Worm (Caenorhabditis elegans): ENCODE data around the gene trpl-5.

- no peak for TF ChIP-seq fkh-10 (GFP tag; optimal IDR thresholded peaks at IDR 0.05)
- TF ChIP-seq blmp-1 (tag; optimal IDR thresholded peaks at IDR 0.05), result no peak
- TF ChIP-seq lsy-2 (tag; optimal IDR thresholded peaks at IDR 0.05), result no peak
Observed at ce11 chrII:2135604-2136003, 45.2 kb upstream of the trpl-5 start, which contains the start of gene hpo-7.

Measured in whole organism, L1 larva.